Worm (Caenorhabditis elegans): ENCODE results near the gene F10E7.9.

DNA sequence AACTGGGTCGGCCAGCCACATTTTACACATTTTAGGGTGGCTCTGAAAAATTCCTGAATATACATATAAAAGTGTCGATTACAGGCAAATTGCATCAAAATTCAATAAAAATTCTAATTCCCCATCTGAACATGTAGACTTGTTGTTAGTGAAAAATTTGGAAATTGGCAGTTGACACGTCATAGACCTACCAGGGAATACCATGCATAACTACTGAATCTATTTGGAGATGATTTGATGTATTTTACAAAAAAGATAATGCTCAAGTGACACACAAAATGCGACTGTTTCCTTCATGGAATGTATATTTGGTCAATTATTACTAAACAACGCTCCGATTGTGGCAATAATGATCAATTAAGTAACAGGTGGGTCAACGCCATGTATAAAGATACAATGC is 16.6 kb upstream of the F10E7.9 start, which contains the start of gene F10E7.1:
- TF ChIP-seq ama-1 (optimal IDR thresholded peaks at IDR 0.05) (no peak), flt-1 (GFP tag; IDR thresholded peaks at IDR 0.05) (no peak), hmbx-1 (tag; optimal IDR thresholded peaks at IDR 0.05) (no peak), ets-7 (tag; optimal IDR thresholded peaks at IDR 0.05) (no peak), B0310.2 (tag; optimal IDR thresholded peaks at IDR 0.05) (no peak), hnd-1 (tag; optimal IDR thresholded peaks at IDR 0.05) (no peak), tra-4 (tag; optimal IDR thresholded peaks at IDR 0.05) (no peak), scrt-1 (GFP tag; IDR thresholded peaks at IDR 0.05) (no peak), sea-1 (GFP tag; conservative IDR thresholded peaks at IDR 0.05) (no peak), tbx-11 (GFP tag; IDR thresholded peaks at IDR 0.05) (no peak)

All from whole organism, early embryonic.